Worm (Caenorhabditis elegans) whole organism, mixed stage, embryonic: Measurements from ENCODE around the gene srh-88.
"Not testable (repeated sequence)": the region's sequence is repeated elsewhere in the genome, so short reads cannot be mapped to it uniquely, and the experiment has no call there.

Experiments
- M03D4.4 ChIP-seq: sonication (generic microtip); optimal IDR thresholded peaks from 2 replicates; lab custom pipeline; 2017; ENCODE audit warnings: mild to moderate bottlenecking, missing genetic modification characterization, missing compliant biosample characterization
- bed-3 ChIP-seq: fragments of 200-800 bp; sonication (Bioruptor generic); optimal IDR thresholded peaks from 3 replicates; lab custom pipeline; 2018; ENCODE audit warnings: mild to moderate bottlenecking, missing genetic modification characterization, moderate library complexity, missing compliant biosample characterization
- ceh-39 ChIP-seq: fragments of 150-350 bp; optimal IDR thresholded peaks from 2 replicates; lab custom pipeline; 2014; ENCODE audit warnings: missing biosample characterization, missing genetic modification characterization
- ceh-43 ChIP-seq: fragments of 200-800 bp; sonication (Bioruptor generic); optimal IDR thresholded peaks from 2 replicates; lab custom pipeline; 2018; ENCODE audit warnings: mild to moderate bottlenecking, missing genetic modification characterization, moderate library complexity, missing compliant biosample characterization
- ceh-83 ChIP-seq: fragments of 200-800 bp; sonication (Bioruptor generic); optimal IDR thresholded peaks from 2 replicates; lab custom pipeline; 2018; ENCODE audit warnings: mild to moderate bottlenecking, missing genetic modification characterization, missing compliant biosample characterization
- ces-1 ChIP-seq: fragments of 150-350 bp; optimal IDR thresholded peaks from 2 replicates; lab custom pipeline; 2014; ENCODE audit warnings: missing biosample characterization, missing genetic modification reagents, missing genetic modification characterization
- cnd-1 ChIP-seq: fragments of 200-800 bp; sonication (Bioruptor generic); optimal IDR thresholded peaks from 2 replicates; lab custom pipeline; 2018; ENCODE audit warnings: mild to moderate bottlenecking, missing genetic modification characterization, missing compliant biosample characterization
- drap-1 ChIP-seq: fragments of 200-800 bp; sonication (Bioruptor generic); optimal IDR thresholded peaks from 3 replicates; lab custom pipeline; 2018; ENCODE audit warnings: mild to moderate bottlenecking, missing genetic modification characterization, missing compliant biosample characterization
- elt-3 ChIP-seq: fragments of 150-350 bp; optimal IDR thresholded peaks from 2 replicates; lab custom pipeline; 2014; ENCODE audit warnings: missing biosample characterization, missing genetic modification characterization
- flh-1 ChIP-seq: fragments of 200-800 bp; sonication (Bioruptor generic); optimal IDR thresholded peaks from 2 replicates; lab custom pipeline; 2018; ENCODE audit warnings: mild to moderate bottlenecking, missing genetic modification characterization, moderate library complexity, missing compliant biosample characterization
- ham-2 ChIP-seq: fragments of 200-800 bp; sonication (Bioruptor generic); optimal IDR thresholded peaks from 2 replicates; lab custom pipeline; 2018; ENCODE audit warnings: mild to moderate bottlenecking, missing genetic modification characterization, missing compliant biosample characterization
- hlh-1 ChIP-seq: fragments of 150-350 bp; optimal IDR thresholded peaks from 2 replicates; lab custom pipeline; 2014; ENCODE audit warnings: missing biosample characterization, missing genetic modification reagents, missing genetic modification characterization
- lin-13 ChIP-seq: fragments of 150-350 bp; optimal IDR thresholded peaks from 2 replicates; lab custom pipeline; 2014; ENCODE audit warnings: missing biosample characterization, missing genetic modification characterization
- lin-32 ChIP-seq: fragments of 200-800 bp; sonication (Bioruptor generic); optimal IDR thresholded peaks from 2 replicates; lab custom pipeline; 2018; ENCODE audit warnings: mild to moderate bottlenecking, missing genetic modification characterization, missing compliant biosample characterization
- lsy-2 ChIP-seq: fragments of 150-350 bp; optimal IDR thresholded peaks from 2 replicates; lab custom pipeline; 2014; ENCODE audit warnings: missing biosample characterization, missing genetic modification characterization
- mep-1 ChIP-seq: fragments of 150-350 bp; optimal IDR thresholded peaks from 2 replicates; lab custom pipeline; 2017; ENCODE audit warnings: missing biosample characterization, missing genetic modification reagents, missing genetic modification characterization, inconsistent platforms
- mls-2 ChIP-seq: sonication (generic microtip); optimal IDR thresholded peaks from 2 replicates; lab custom pipeline; 2016; ENCODE audit warnings: mild to moderate bottlenecking, missing genetic modification characterization, moderate library complexity, missing compliant biosample characterization
- nhr-2 ChIP-seq: fragments of 150-350 bp; optimal IDR thresholded peaks from 2 replicates; lab custom pipeline; 2014; ENCODE audit warnings: missing biosample characterization, missing genetic modification characterization
- nhr-28 ChIP-seq: fragments of 150-350 bp; optimal IDR thresholded peaks from 2 replicates; lab custom pipeline; 2014; ENCODE audit warnings: missing biosample characterization, missing genetic modification characterization
- pha-4 ChIP-seq: fragments of 150-350 bp; optimal IDR thresholded peaks from 2 replicates; lab custom pipeline; 2018; ENCODE audit warnings: missing biosample characterization, missing genetic modification reagents, missing genetic modification characterization
- sem-2 ChIP-seq: fragments of 200-800 bp; sonication (Bioruptor generic); optimal IDR thresholded peaks from 2 replicates; lab custom pipeline; 2018; ENCODE audit warnings: mild to moderate bottlenecking, missing genetic modification characterization, missing compliant biosample characterization
- snpc-4 ChIP-seq: fragments of 150-350 bp; optimal IDR thresholded peaks from 2 replicates; lab custom pipeline; 2014; ENCODE audit warnings: missing biosample characterization, missing genetic modification characterization
- sptf-1 ChIP-seq: sonication (generic microtip); optimal IDR thresholded peaks from 2 replicates; lab custom pipeline; 2017; ENCODE audit warnings: mild to moderate bottlenecking, missing genetic modification characterization, moderate library complexity, missing compliant biosample characterization
- unc-120 ChIP-seq: sonication (generic microtip); optimal IDR thresholded peaks from 2 replicates; lab custom pipeline; 2017; ENCODE audit warnings: missing genetic modification characterization, missing compliant biosample characterization; ENCODE audit not compliant: poor library complexity, severe bottlenecking
- unc-39 ChIP-seq: fragments of 150-350 bp; optimal IDR thresholded peaks from 2 replicates; lab custom pipeline; 2014; ENCODE audit warnings: missing biosample characterization, missing genetic modification characterization
- unc-62 ChIP-seq: fragments of 150-350 bp; optimal IDR thresholded peaks from 2 replicates; lab custom pipeline; 2014; ENCODE audit warnings: missing biosample characterization, missing genetic modification reagents, missing genetic modification characterization
- zip-8 ChIP-seq: fragments of 150-350 bp; optimal IDR thresholded peaks from 2 replicates; lab custom pipeline; 2014; ENCODE audit warnings: missing biosample characterization, missing genetic modification characterization
- ztf-11 ChIP-seq: fragments of 150-350 bp; optimal IDR thresholded peaks from 2 replicates; lab custom pipeline; 2014; ENCODE audit warnings: missing biosample characterization, missing genetic modification characterization

Gene srh-88

ce11 chrV:2979978-2980377 lies 15.3 kb upstream of the srh-88 start, which contains the start of gene srw-118:
TSS of gene srw-118 (minus strand) at chrV:2980078.
- TF ChIP-seq hlh-1 (tag; lab: Kevin White, UChicago), result no peak

- TF ChIP-seq cnd-1 (tag; lab: Kevin White, UChicago) (no peak), lin-13 (tag; lab: Kevin White, UChicago) (no peak), unc-62 (no peak), nhr-28 (tag; lab: Kevin White, UChicago) (no peak), elt-3 (tag; lab: Kevin White, UChicago) (no peak), ceh-83 (no peak), hlh-1 (tag; lab: Kevin White, UChicago) (no peak), zip-8 (no peak), ham-2 (GFP tag; lab: Kevin White, UChicago) (no peak), bed-3 (GFP tag; lab: Kevin White, UChicago) (no peak), lsy-2 (tag; lab: Kevin White, UChicago) (no peak), ztf-11 (tag; lab: Kevin White, UChicago) (no peak)
- TF ChIP-seq, all 35 proteins: peak for 0
These were observed 11.6 kb upstream of the srh-88 start, which contains the start of gene srw-124 for ce11 chrV:2976287-2976686. TSS of gene srw-124 (plus strand) at chrV:2976587.

- not testable (repeated sequence) for TF ChIP-seq pha-4; zip-8; mep-1 (tag; lab: Kevin White, UChicago)
These were observed 10.6 kb upstream of the srh-88 start, which contains the start of gene srw-123 for ce11 chrV:2975285-2975684. TSS of gene srw-123 (minus strand) at chrV:2975385.

DNA sequence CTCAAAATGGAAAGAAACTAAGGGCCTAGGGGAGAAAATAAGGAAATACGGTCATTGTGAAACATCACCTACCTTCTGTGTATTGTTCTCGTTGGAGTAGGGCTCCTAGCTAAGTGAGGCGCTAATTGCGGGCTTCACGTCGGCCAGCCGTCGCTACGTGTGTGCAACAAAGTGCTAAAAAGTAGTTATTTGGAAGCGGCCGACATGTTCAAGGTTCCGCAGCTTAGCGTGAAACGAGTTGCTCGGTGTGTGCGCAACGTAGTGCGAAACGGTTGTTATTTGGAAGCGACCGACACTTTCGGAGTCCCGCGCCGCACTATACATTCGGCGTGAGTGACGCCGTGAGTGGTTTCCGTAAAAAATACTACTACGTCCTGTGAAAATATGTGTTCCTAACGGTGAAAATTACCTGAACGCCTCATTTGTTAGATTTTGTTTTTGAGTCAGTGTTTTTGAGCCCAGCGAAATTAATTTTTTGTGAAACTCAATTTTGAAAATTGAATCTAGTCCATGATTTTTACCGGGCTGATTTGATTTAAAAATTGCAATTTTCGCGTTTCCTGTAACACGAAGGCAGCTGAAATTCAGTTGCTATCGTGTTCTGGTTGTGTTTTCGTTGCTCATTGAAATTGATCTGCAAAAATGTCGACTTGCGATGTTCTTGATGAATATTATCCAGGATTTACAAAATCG lies 6.8 kb upstream of the srh-88 start, which contains the start of gene srw-129:
Gene srw-129, plus strand, starts transcription at position 643 of the 693 bp plus-strand sequence.
- no peak for TF ChIP-seq ham-2 (GFP tag; lab: Kevin White, UChicago)
- no peak for TF ChIP-seq mls-2 (tag; lab: Kevin White, UChicago)
- TF ChIP-seq flh-1 (GFP tag; lab: Kevin White, UChicago), result no peak
- no peak for TF ChIP-seq bed-3 (GFP tag; lab: Kevin White, UChicago)
- no peak for TF ChIP-seq sptf-1 (tag; lab: Kevin White, UChicago)
- no peak for TF ChIP-seq hlh-1 (tag; lab: Kevin White, UChicago)
- TF ChIP-seq mep-1 (tag; lab: Kevin White, UChicago), result no peak
- no peak for TF ChIP-seq ztf-11 (tag; lab: Kevin White, UChicago)
- TF ChIP-seq lin-32 (GFP tag; lab: Kevin White, UChicago), result no peak
- TF ChIP-seq unc-120 (tag; lab: Kevin White, UChicago), result no peak
- no peak for TF ChIP-seq sem-2 (GFP tag; lab: Kevin White, UChicago)
- TF ChIP-seq M03D4.4 (tag; lab: Kevin White, UChicago), result no peak
- no peak for TF ChIP-seq elt-3 (tag; lab: Kevin White, UChicago)
- no peak for TF ChIP-seq snpc-4
- no peak for TF ChIP-seq drap-1
- TF ChIP-seq ceh-43, result no peak
- TF ChIP-seq ces-1 (GFP tag; lab: Kevin White, UChicago), result no peak
- no peak for TF ChIP-seq lsy-2 (tag; lab: Kevin White, UChicago)
- no peak for TF ChIP-seq nhr-28 (tag; lab: Kevin White, UChicago)
- no peak for TF ChIP-seq ceh-83
- TF ChIP-seq, all 35 proteins: peak for 0

- no peak for TF ChIP-seq pha-4
- no peak for TF ChIP-seq unc-120 (tag; lab: Kevin White, UChicago)
- TF ChIP-seq unc-62, result no peak
- TF ChIP-seq ceh-39 (tag; lab: Kevin White, UChicago), result no peak
- no peak for TF ChIP-seq lsy-2 (tag; lab: Kevin White, UChicago)
- no peak for TF ChIP-seq zip-8
These were observed 1.7 kb downstream of the srh-88 start, which contains the start of gene srw-138 for ce11 chrV:2962960-2963359. TSS of gene srw-138 (minus strand) at chrV:2963060.

DNA sequence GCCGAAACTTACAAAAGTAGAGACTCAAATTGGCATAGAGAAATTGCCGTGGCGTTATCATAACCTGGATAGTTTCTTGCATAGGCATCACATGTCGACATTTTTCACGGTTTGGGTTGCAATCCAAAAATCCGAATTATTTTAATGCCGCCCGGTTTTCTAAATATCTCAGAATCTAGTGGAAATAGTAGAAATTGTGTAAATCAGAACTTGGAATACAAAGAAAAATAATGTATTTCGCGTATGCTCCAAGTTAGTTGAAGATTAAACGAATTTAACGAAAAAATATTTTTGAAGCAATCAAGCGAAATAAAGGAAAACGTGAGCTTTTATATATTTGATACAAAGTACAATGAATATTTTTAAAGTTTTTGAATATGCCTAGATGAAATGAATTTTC lies 3.8 kb downstream of the srh-88 start, which contains the start of gene srw-144:
Gene srw-144, minus strand, starts transcription at position 101 of the 400 bp plus-strand sequence.
- no peak for TF ChIP-seq sptf-1 (tag; lab: Kevin White, UChicago)
- TF ChIP-seq ztf-11 (tag; lab: Kevin White, UChicago), result no peak
- no peak for TF ChIP-seq ceh-39 (tag; lab: Kevin White, UChicago)
- TF ChIP-seq M03D4.4 (tag; lab: Kevin White, UChicago), result no peak
- TF ChIP-seq nhr-2, result no peak
- TF ChIP-seq unc-39, result no peak
- TF ChIP-seq bed-3 (GFP tag; lab: Kevin White, UChicago), result no peak
- no peak for TF ChIP-seq pha-4
